Worm (Caenorhabditis elegans): Measurements from ENCODE around the gene F58G1.7.

DNA sequence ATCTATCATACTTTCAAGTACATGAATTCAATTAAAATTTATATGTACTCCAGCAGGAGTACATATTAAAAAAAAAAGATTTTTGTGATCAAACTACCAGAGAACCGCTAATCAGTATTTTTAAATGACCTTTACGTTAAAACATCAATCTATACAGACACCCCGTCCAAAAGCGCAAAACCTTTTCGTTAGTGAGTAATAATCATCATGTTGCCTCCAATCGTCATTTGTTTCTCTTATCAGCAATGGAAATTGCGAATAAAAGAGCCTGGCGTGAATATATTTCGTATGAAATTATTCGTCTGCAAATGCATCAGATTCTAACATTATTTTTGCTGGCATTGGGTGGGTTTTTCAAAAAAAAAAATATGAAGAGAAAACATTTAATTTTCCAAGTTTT lies 43.9 kb downstream of the F58G1.7 start, which contains the start of gene clec-66:
- no peak for TF ChIP-seq elt-4 (tag; optimal IDR thresholded peaks at IDR 0.05)
- TF ChIP-seq ama-1 (optimal IDR thresholded peaks at IDR 0.05) = no peak
- no peak for TF ChIP-seq ceh-34 (tag; optimal IDR thresholded peaks at IDR 0.05)
- TF ChIP-seq ceh-45 (GFP tag; IDR thresholded peaks at IDR 0.05) = no peak
- no peak for TF ChIP-seq ahr-1 (tag; optimal IDR thresholded peaks at IDR 0.05)

Data from whole organism, late embryonic.